Worm (Caenorhabditis elegans) whole organism, L3 larva: ENCODE measurements around the gene paa-1.

Experiments used
- R02D3.7 ChIP-seq: fragments of 150-350 bp; optimal IDR thresholded peaks from 2 replicates; lab custom pipeline; 2014; ENCODE audit warnings: missing biosample characterization, missing genetic modification characterization
- ceh-28 ChIP-seq: fragments of 150-350 bp; optimal IDR thresholded peaks from 2 replicates; lab custom pipeline; 2014; ENCODE audit warnings: missing biosample characterization, missing genetic modification reagents, missing genetic modification characterization
- daf-12 ChIP-seq: fragments of 150-350 bp; optimal IDR thresholded peaks from 2 replicates; lab custom pipeline; 2014; ENCODE audit warnings: missing biosample characterization, missing genetic modification reagents, missing genetic modification characterization
- elt-1 ChIP-seq: fragments of 150-350 bp; optimal IDR thresholded peaks from 2 replicates; lab custom pipeline; 2014; ENCODE audit warnings: missing biosample characterization, missing genetic modification characterization
- elt-2 ChIP-seq: sonication (generic microtip); optimal IDR thresholded peaks from 2 replicates; lab custom pipeline; 2016; ENCODE audit warnings: missing genetic modification reagents, mild to moderate bottlenecking, missing genetic modification characterization, missing compliant biosample characterization
- fos-1 ChIP-seq: fragments of 150-350 bp; optimal IDR thresholded peaks from 2 replicates; lab custom pipeline; 2014; ENCODE audit warnings: missing biosample characterization, missing genetic modification characterization
- hmg-11 ChIP-seq: sonication (generic microtip); optimal IDR thresholded peaks from 2 replicates; lab custom pipeline; 2016; ENCODE audit warnings: missing genetic modification characterization, missing compliant biosample characterization
- jun-1 ChIP-seq: fragments of 150-350 bp; optimal IDR thresholded peaks from 2 replicates; lab custom pipeline; 2014; ENCODE audit warnings: missing biosample characterization, missing genetic modification reagents, missing genetic modification characterization
- nhr-237 ChIP-seq: fragments of 150-350 bp; optimal IDR thresholded peaks from 2 replicates; lab custom pipeline; 2014; ENCODE audit warnings: missing biosample characterization, missing genetic modification characterization
- nhr-28 ChIP-seq: fragments of 150-350 bp; optimal IDR thresholded peaks from 2 replicates; lab custom pipeline; 2014; ENCODE audit warnings: missing biosample characterization, missing genetic modification characterization
- nhr-77 ChIP-seq: fragments of 150-350 bp; optimal IDR thresholded peaks from 2 replicates; lab custom pipeline; 2014; ENCODE audit warnings: missing biosample characterization, missing genetic modification characterization

ce11 chrIII:5478011-5478410, 27.5 kb downstream of the paa-1 start, which contains the start of gene R02F2.10:
- no peak for TF ChIP-seq ceh-28 (tag; lab: Kevin White, UChicago)
- no peak for TF ChIP-seq R02D3.7 (tag; lab: Kevin White, UChicago)
- TF ChIP-seq daf-12 (tag; lab: Kevin White, UChicago): no peak
- TF ChIP-seq nhr-28 (tag; lab: Kevin White, UChicago): no peak
- TF ChIP-seq nhr-77 (tag; lab: Kevin White, UChicago): no peak
- TF ChIP-seq nhr-237: no peak
- TF ChIP-seq hmg-11 (tag; lab: Kevin White, UChicago): no peak
- no peak for TF ChIP-seq elt-1 (tag; lab: Kevin White, UChicago)
- TF ChIP-seq elt-2: no peak
- no peak for TF ChIP-seq fos-1 (tag; lab: Kevin White, UChicago)
- TF ChIP-seq jun-1 (tag; lab: Kevin White, UChicago): no peak
